Worm (Caenorhabditis elegans) whole organism, young adult: Measurements from ENCODE around the gene tbc-6.

Experiments
- Y53G8AR.9 ChIP-seq: fragments of 200-800 bp; sonication (Bioruptor generic); conservative IDR thresholded peaks from 2 replicates; pipeline ENCODE4 v1.3.6; 2022; ENCODE audit warnings: missing genetic modification reagents, missing genetic modification characterization, missing compliant biosample characterization
- ama-1 ChIP-seq, 3 experiments: fragments of 150-350 bp in 1 of 3; sonication (generic microtip) in 2 of 3; optimal IDR thresholded peaks; 2 replicates each; lab custom pipeline; 2014 to 2018; ENCODE audit warnings: missing biosample characterization in 2 of 3, missing genetic modification characterization in 2 of 3, missing genetic modification reagents in 2 of 3
- athp-1 ChIP-seq: sonication (generic microtip); optimal IDR thresholded peaks from 2 replicates; lab custom pipeline; 2017; ENCODE audit warnings: mild to moderate bottlenecking, missing genetic modification characterization, missing compliant biosample characterization
- bed-2 ChIP-seq: fragments of 200-800 bp; sonication (Bioruptor generic); IDR thresholded peaks from 2 replicates; pipeline ENCODE4 v1.3.6; 2022; ENCODE audit warnings: missing genetic modification reagents, missing genetic modification characterization, missing compliant biosample characterization
- him-1 ChIP-seq: sonication (generic microtip); optimal IDR thresholded peaks from 2 replicates; lab custom pipeline; 2016; ENCODE audit warnings: missing genotype, missing genetic modification reagents, missing genetic modification characterization, missing compliant biosample characterization
- mel-28 ChIP-seq: sonication (generic microtip); optimal IDR thresholded peaks from 2 replicates; lab custom pipeline; 2016; ENCODE audit warnings: borderline replicate concordance, mild to moderate bottlenecking, missing genetic modification characterization, missing compliant biosample characterization
- snpc-4 ChIP-seq, 5 experiments: fragments of 150-350 bp in 1 of 5; sonication (generic microtip) in 4 of 5; optimal IDR thresholded peaks; 2 replicates each; lab custom pipeline; 2014 to 2018; ENCODE audit warnings: missing genetic modification characterization in 5 of 5, missing biosample characterization in 3 of 5, antibody characterized with exemption in 2 of 5, mild to moderate bottlenecking in 2 of 5, missing compliant biosample characterization in 2 of 5, missing genotype in 2 of 5, moderate library complexity in 2 of 5, missing genetic modification reagents in 1 of 5
- ztf-6 ChIP-seq: fragments of 200-800 bp; sonication (Bioruptor generic); IDR thresholded peaks from 2 replicates; pipeline ENCODE4 v1.3.6; 2022; ENCODE audit warnings: missing genetic modification reagents, missing genetic modification characterization, missing compliant biosample characterization

DNA sequence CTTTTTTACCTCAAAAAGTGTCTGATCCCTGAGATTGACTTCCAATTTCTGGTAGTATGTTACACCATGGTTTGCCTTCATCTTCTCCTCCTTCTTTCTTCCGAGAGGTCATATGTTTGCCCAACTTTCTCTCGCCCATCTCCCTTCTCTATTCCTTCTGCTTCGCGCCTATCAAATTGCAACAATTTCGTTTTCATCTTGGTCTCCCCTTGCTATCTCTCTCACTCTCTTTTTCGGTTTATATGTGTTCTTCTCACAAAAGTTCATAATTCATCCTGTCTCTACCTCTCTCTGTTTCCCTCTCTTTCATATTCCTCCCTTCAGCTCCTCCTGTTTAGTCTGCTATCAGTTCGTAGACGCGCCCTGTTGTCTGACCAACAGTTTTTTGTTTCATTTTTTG, 21.2 kb upstream of the tbc-6 start:
- TF ChIP-seq athp-1 (no peak), bed-2 (GFP tag; lab: Robert Waterston, UW) (no peak), Y53G8AR.9 (no peak), ztf-6 (GFP tag; lab: Robert Waterston, UW) (no peak), mel-28 (tag; lab: Kevin White, UChicago) (no peak), him-1 (tag; lab: Kevin White, UChicago) (no peak), snpc-4 (GFP tag; optimal IDR thresholded peaks at IDR 0.05; lab: Kevin White, UChicago) (no peak), snpc-4 (tag; optimal IDR thresholded peaks at IDR 0.05; lab: Kevin White, UChicago) (no peak), ama-1 (optimal IDR thresholded peaks at IDR 0.05; lab: Kevin White, UChicago) (no peak), ama-1 (GFP tag; optimal IDR thresholded peaks at IDR 0.05; lab: Kevin White, UChicago) (no peak)
